Worm (Caenorhabditis elegans): ENCODE results near the gene R05G9.5.

The R05G9.5 gene

DNA sequence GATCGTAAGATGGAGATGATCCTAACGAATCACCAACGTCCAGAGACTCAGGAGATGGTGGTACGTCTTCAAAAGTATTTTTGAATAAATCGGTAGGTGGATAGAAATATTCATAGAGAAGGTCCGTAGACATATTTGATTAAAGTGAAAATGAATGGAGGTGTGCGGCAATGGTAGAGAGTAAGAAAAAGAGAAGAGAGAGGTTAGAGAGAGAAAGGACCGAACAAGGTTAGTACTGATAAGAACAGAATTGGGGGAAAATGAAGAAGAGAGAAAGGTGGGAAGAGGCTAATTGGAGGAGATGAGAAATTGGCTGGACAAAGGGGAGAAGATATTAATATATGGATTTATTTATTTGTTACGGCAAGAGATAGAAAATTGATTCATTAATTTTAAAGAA, 50.4 kb downstream of the R05G9.5 start, which contains the start of gene nhr-22:
Gene nhr-22, minus strand, starts transcription at position 137 of the 400 bp plus-strand sequence.
- TF ChIP-seq sea-1 (GFP tag; conservative IDR thresholded peaks at IDR 0.05), result no peak
- no peak for TF ChIP-seq B0310.2 (tag; optimal IDR thresholded peaks at IDR 0.05)
- no peak for TF ChIP-seq tbx-11 (GFP tag; IDR thresholded peaks at IDR 0.05)
- TF ChIP-seq scrt-1 (GFP tag; IDR thresholded peaks at IDR 0.05), result no peak
- TF ChIP-seq ceh-13 (GFP tag; optimal IDR thresholded peaks at IDR 0.05), result no peak
- TF ChIP-seq tbx-37 (GFP tag; conservative IDR thresholded peaks at IDR 0.05), result no peak
